Worm (Caenorhabditis elegans): Measurements from ENCODE around the gene ZK896.4.

ce11 chrIV:12855248-12855647 lies 27.8 kb downstream of the ZK896.4 start, which contains the start of gene nstp-5:
- no peak for TF ChIP-seq lin-39 (tag; optimal IDR thresholded peaks at IDR 0.05)
- no peak for TF ChIP-seq hmg-11 (tag; optimal IDR thresholded peaks at IDR 0.05)
- TF ChIP-seq pqm-1 (tag; optimal IDR thresholded peaks at IDR 0.05): no peak
- TF ChIP-seq nhr-237 (tag; optimal IDR thresholded peaks at IDR 0.05): no peak
- TF ChIP-seq nhr-43 (tag; optimal IDR thresholded peaks at IDR 0.05; ENCODE audit: poor library complexity, severe bottlenecking): no peak
- TF ChIP-seq nhr-28 (tag; optimal IDR thresholded peaks at IDR 0.05): no peak
- no peak for TF ChIP-seq zag-1 (tag; optimal IDR thresholded peaks at IDR 0.05)
- TF ChIP-seq nhr-77 (tag; optimal IDR thresholded peaks at IDR 0.05): no peak
- TF ChIP-seq pha-4 (tag; optimal IDR thresholded peaks at IDR 0.05): no peak
- no peak for TF ChIP-seq elt-3 (tag; optimal IDR thresholded peaks at IDR 0.05)
- no peak for TF ChIP-seq unc-39 (tag; optimal IDR thresholded peaks at IDR 0.05)

Measured in whole organism, L3 larva.